Fruit fly (Drosophila melanogaster) whole organism, wandering third instar larva: ENCODE data around the gene CG31928.

ENCODE experiments used
- Abd-B ChIP-seq: fragments of >200 bp; optimal IDR thresholded peaks from 2 replicates; lab custom pipeline; 2017; ENCODE audit warnings: missing biosample characterization, missing genetic modification characterization
- CrebA ChIP-seq: fragments of 200-800 bp; sonication (Bioruptor generic); optimal IDR thresholded peaks from 2 replicates; lab custom pipeline; 2016; ENCODE audit warnings: missing biosample characterization, mild to moderate bottlenecking, missing genetic modification characterization, borderline replicate concordance
- Dif ChIP-seq: fragments of 200-275, 200-300 bp; sonication (Bioruptor generic); optimal IDR thresholded peaks from 2 replicates; lab custom pipeline; 2018; ENCODE audit warnings: missing biosample characterization, missing genetic modification characterization; ENCODE audit not compliant: partially characterized antibody
- Rel ChIP-seq, 2 experiments: fragments of 200-800 bp; sonication (Bioruptor generic) in 1 of 2; optimal IDR thresholded peaks; 2 replicates in 1 of 2; 3 replicates in 1 of 2; lab custom pipeline; 2016 to 2019; ENCODE audit warnings: mild to moderate bottlenecking in 2 of 2, missing biosample characterization in 2 of 2, missing genetic modification characterization in 2 of 2, moderate library complexity in 1 of 2
- fru ChIP-seq: fragments of 200-800 bp; sonication (Bioruptor generic); optimal IDR thresholded peaks from 3 replicates; lab custom pipeline; 2016; ENCODE audit warnings: missing biosample characterization, mild to moderate bottlenecking, missing genetic modification characterization

DNA sequence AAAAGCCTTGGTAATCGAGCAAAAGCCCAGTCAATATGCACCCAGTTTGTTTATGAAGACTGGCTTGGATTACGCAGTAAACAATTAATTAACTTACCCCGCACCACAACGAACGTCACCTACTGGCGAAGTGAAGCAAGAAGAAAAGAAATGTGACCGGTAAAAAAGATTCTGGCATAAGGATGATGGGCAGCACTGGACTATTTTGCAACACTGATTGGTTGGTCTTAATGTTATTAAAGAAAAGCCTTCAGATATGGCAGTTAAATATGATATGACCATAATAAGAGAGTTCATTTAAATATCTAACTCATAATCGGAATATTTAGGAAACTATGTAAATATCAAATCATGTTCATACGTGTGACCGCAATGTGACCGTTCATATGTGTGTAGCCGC lies 8.2 kb downstream of the CG31928 start, which contains the start of gene CG18131:
- no peak for TF ChIP-seq Dif (GFP tag; lab: Kevin White, UChicago)
- TF ChIP-seq fru (GFP tag; lab: Kevin White, UChicago): no peak
- TF ChIP-seq CrebA (GFP tag; lab: Kevin White, UChicago): no peak
- no peak for TF ChIP-seq Abd-B (GFP tag; lab: Kevin White, UChicago)
- no peak for TF ChIP-seq Rel (GFP tag; optimal IDR thresholded peaks at IDR 0.05; lab: Kevin White, UChicago)
- no peak for TF ChIP-seq Rel (tag; optimal IDR thresholded peaks at IDR 0.05; lab: Kevin White, UChicago)
